Fruit fly (Drosophila melanogaster) whole organism, prepupa: ENCODE results near the gene 140up.

ENCODE experiments used
- Blimp-1 ChIP-seq: fragments of 200-800 bp; sonication (Bioruptor generic); optimal IDR thresholded peaks from 3 replicates; lab custom pipeline; 2017; ENCODE audit warnings: missing biosample characterization, missing genetic modification characterization, mild to moderate bottlenecking, moderate library complexity, missing genetic modification reagents
- CG11762 ChIP-seq: fragments of 200-800 bp; sonication (Bioruptor generic); optimal IDR thresholded peaks from 3 replicates; lab custom pipeline; 2016; ENCODE audit warnings: missing biosample characterization, missing genetic modification characterization; ENCODE audit not compliant: insufficient read depth
- CG15336 ChIP-seq: fragments of 200-800 bp; sonication (Bioruptor generic); IDR thresholded peaks from 2 replicates; pipeline ENCODE4 v1.3.6; 2022; ENCODE audit warnings: missing biosample characterization, missing genetic modification characterization
- CG1621 ChIP-seq: fragments of 200-800 bp; sonication (Bioruptor generic); optimal IDR thresholded peaks from 3 replicates; lab custom pipeline; 2018; ENCODE audit warnings: missing biosample characterization, mild to moderate bottlenecking, missing genetic modification characterization
- CG3032 ChIP-seq: fragments of 200-800 bp; optimal IDR thresholded peaks from 2 replicates; lab custom pipeline; 2019; ENCODE audit warnings: missing biosample characterization, mild to moderate bottlenecking, missing genetic modification characterization, moderate library complexity
- CG32006 ChIP-seq: fragments of 200-800 bp; sonication (Bioruptor generic); optimal IDR thresholded peaks from 3 replicates; lab custom pipeline; 2017; ENCODE audit warnings: missing biosample characterization, mild to moderate bottlenecking, missing genetic modification characterization
- CG34406 ChIP-seq: fragments of 200-800 bp; sonication (Bioruptor generic); optimal IDR thresholded peaks from 3 replicates; lab custom pipeline; 2016; ENCODE audit warnings: missing biosample characterization, missing genetic modification characterization
- CG4318 ChIP-seq: fragments of 200-800 bp; sonication (Bioruptor generic); optimal IDR thresholded peaks from 3 replicates; lab custom pipeline; 2017; ENCODE audit warnings: missing biosample characterization, mild to moderate bottlenecking, missing genetic modification characterization
- CG6163 ChIP-seq: fragments of 200-800 bp; sonication (Bioruptor generic); IDR thresholded peaks from 3 replicates; pipeline ENCODE4 v1.3.6; 2022; ENCODE audit warnings: missing biosample characterization, missing genetic modification characterization
- CG6276 ChIP-seq: fragments of 200-800 bp; sonication (Bioruptor generic); optimal IDR thresholded peaks from 2 replicates; lab custom pipeline; 2017; ENCODE audit warnings: missing biosample characterization, mild to moderate bottlenecking, missing genetic modification characterization
- CG6792 ChIP-seq: fragments of 200-800 bp; sonication (Bioruptor generic); optimal IDR thresholded peaks from 3 replicates; lab custom pipeline; 2016; ENCODE audit warnings: missing biosample characterization, missing genetic modification characterization
- CG6808 ChIP-seq: fragments of 200-800 bp; sonication (Bioruptor generic); optimal IDR thresholded peaks from 3 replicates; lab custom pipeline; 2017; ENCODE audit warnings: missing biosample characterization, missing genetic modification characterization, mild to moderate bottlenecking, moderate library complexity, missing genetic modification reagents
- CG8632 ChIP-seq: fragments of 200-800 bp; sonication (Bioruptor generic); optimal IDR thresholded peaks from 3 replicates; lab custom pipeline; 2016; ENCODE audit warnings: missing biosample characterization, missing genetic modification characterization
- CG9139 ChIP-seq: fragments of 200-800 bp; sonication (Bioruptor generic); optimal IDR thresholded peaks from 3 replicates; lab custom pipeline; 2017; ENCODE audit warnings: missing biosample characterization, mild to moderate bottlenecking, missing genetic modification characterization
- Eip78C ChIP-seq: fragments of 200-800 bp; sonication (Bioruptor generic); peaks from one replicate; lab custom pipeline; 2016; ENCODE audit warnings: missing biosample characterization, missing genetic modification characterization
- Eip93F ChIP-seq: fragments of 200-800 bp; sonication (Bioruptor generic); optimal IDR thresholded peaks from 2 replicates; lab custom pipeline; 2016; ENCODE audit warnings: missing biosample characterization, mild to moderate bottlenecking, missing genetic modification characterization
- Ets96B ChIP-seq: fragments of 200-800 bp; optimal IDR thresholded peaks from 2 replicates; lab custom pipeline; 2019; ENCODE audit warnings: missing biosample characterization, mild to moderate bottlenecking, missing genetic modification characterization, moderate library complexity
- Hr39 ChIP-seq: fragments of 200-800 bp; sonication (Bioruptor generic); optimal IDR thresholded peaks from 2 replicates; lab custom pipeline; 2016; ENCODE audit warnings: missing biosample characterization, missing genetic modification characterization
- Met ChIP-seq: fragments of 200-800 bp; sonication (Bioruptor generic); optimal IDR thresholded peaks from 3 replicates; lab custom pipeline; 2016; ENCODE audit warnings: missing biosample characterization, missing genetic modification characterization
- OdsH ChIP-seq: fragments of 200-800 bp; sonication (Bioruptor generic); optimal IDR thresholded peaks from 3 replicates; lab custom pipeline; 2016; ENCODE audit warnings: missing biosample characterization, missing genetic modification characterization
- Smox ChIP-seq: fragments of 200-800 bp; sonication (Bioruptor generic); optimal IDR thresholded peaks from 3 replicates; lab custom pipeline; 2016; ENCODE audit warnings: missing biosample characterization, missing genetic modification characterization
- Sox102F ChIP-seq: fragments of 200-800 bp; sonication (Bioruptor generic); optimal IDR thresholded peaks from 2 replicates; lab custom pipeline; 2016; ENCODE audit warnings: missing biosample characterization, mild to moderate bottlenecking, missing genetic modification characterization
- Sox15 ChIP-seq: fragments of 200-800 bp; sonication (Bioruptor generic); optimal IDR thresholded peaks from 3 replicates; lab custom pipeline; 2016; ENCODE audit warnings: missing biosample characterization, missing genetic modification characterization
- achi ChIP-seq: fragments of 200-800 bp; sonication (Bioruptor generic); optimal IDR thresholded peaks from 3 replicates; lab custom pipeline; 2016; ENCODE audit warnings: missing biosample characterization, missing genetic modification characterization
- acj6 ChIP-seq: fragments of 200-800 bp; sonication (Bioruptor generic); optimal IDR thresholded peaks from 3 replicates; lab custom pipeline; 2016; ENCODE audit warnings: missing biosample characterization, missing genetic modification characterization
- cyc ChIP-seq: fragments of 200-800 bp; sonication (Bioruptor generic); optimal IDR thresholded peaks from 3 replicates; lab custom pipeline; 2016; ENCODE audit warnings: missing biosample characterization, missing genetic modification characterization
- dac ChIP-seq: fragments of 200-800 bp; sonication (Bioruptor generic); optimal IDR thresholded peaks from 2 replicates; lab custom pipeline; 2017; ENCODE audit warnings: missing biosample characterization, mild to moderate bottlenecking, missing genetic modification characterization
- dsx ChIP-seq: fragments of 200-800 bp; optimal IDR thresholded peaks from 3 replicates; lab custom pipeline; 2019; ENCODE audit warnings: missing biosample characterization, mild to moderate bottlenecking, missing genetic modification characterization, moderate library complexity; ENCODE audit not compliant: poor library complexity, severe bottlenecking
- eg ChIP-seq: fragments of 200-800 bp; sonication (Bioruptor generic); IDR thresholded peaks from 3 replicates; pipeline ENCODE4 v1.3.6; 2022; ENCODE audit warnings: missing biosample characterization, missing genetic modification characterization
- fd59A ChIP-seq: fragments of 200-800 bp; sonication (Bioruptor generic); optimal IDR thresholded peaks from 2 replicates; lab custom pipeline; 2017; ENCODE audit warnings: missing biosample characterization, mild to moderate bottlenecking, missing genetic modification characterization, missing genetic modification reagents
- fd85E ChIP-seq: fragments of 200-800 bp; sonication (Bioruptor generic); optimal IDR thresholded peaks from 3 replicates; lab custom pipeline; 2016; ENCODE audit warnings: missing biosample characterization, missing genetic modification characterization
- fkh ChIP-seq: fragments of 200-800 bp; sonication (Bioruptor generic); optimal IDR thresholded peaks from 3 replicates; lab custom pipeline; 2017; ENCODE audit warnings: missing biosample characterization, mild to moderate bottlenecking, missing genetic modification characterization, moderate library complexity
- lz ChIP-seq: fragments of 200-800 bp; sonication (Bioruptor generic); optimal IDR thresholded peaks from 3 replicates; lab custom pipeline; 2016; ENCODE audit warnings: missing biosample characterization, missing genetic modification characterization
- net ChIP-seq: fragments of 200-800 bp; sonication (Bioruptor generic); optimal IDR thresholded peaks from 3 replicates; lab custom pipeline; 2016; ENCODE audit warnings: missing biosample characterization, missing genetic modification characterization
- pdm3 ChIP-seq: fragments of 200-800 bp; sonication (Bioruptor generic); optimal IDR thresholded peaks from 3 replicates; lab custom pipeline; 2016; ENCODE audit warnings: missing biosample characterization, missing genetic modification characterization
- spab ChIP-seq: fragments of 200-800 bp; sonication (Bioruptor generic); optimal IDR thresholded peaks from 2 replicates; lab custom pipeline; 2017; ENCODE audit warnings: missing biosample characterization, mild to moderate bottlenecking, missing genetic modification characterization, missing genetic modification reagents
- ss ChIP-seq, 2 experiments: fragments of 200-800 bp; sonication (Bioruptor generic); optimal IDR thresholded peaks; 2 replicates in 1 of 2; 3 replicates in 1 of 2; lab custom pipeline; 2017 to 2018; ENCODE audit warnings: mild to moderate bottlenecking in 2 of 2, missing biosample characterization in 2 of 2, missing genetic modification characterization in 2 of 2, moderate library complexity in 1 of 2
- svp ChIP-seq: fragments of 200-800 bp; sonication (Bioruptor generic); peaks from one replicate; lab custom pipeline; 2016; ENCODE audit warnings: missing biosample characterization, missing genetic modification characterization
- topi ChIP-seq: fragments of 200-800 bp; sonication (Bioruptor generic); optimal IDR thresholded peaks from 3 replicates; lab custom pipeline; 2016; ENCODE audit warnings: missing biosample characterization, missing genetic modification characterization
- vri ChIP-seq: fragments of 200-800 bp; sonication (Bioruptor generic); optimal IDR thresholded peaks from 3 replicates; lab custom pipeline; 2016; ENCODE audit warnings: missing biosample characterization, mild to moderate bottlenecking, missing genetic modification characterization

The 140up gene

DNA sequence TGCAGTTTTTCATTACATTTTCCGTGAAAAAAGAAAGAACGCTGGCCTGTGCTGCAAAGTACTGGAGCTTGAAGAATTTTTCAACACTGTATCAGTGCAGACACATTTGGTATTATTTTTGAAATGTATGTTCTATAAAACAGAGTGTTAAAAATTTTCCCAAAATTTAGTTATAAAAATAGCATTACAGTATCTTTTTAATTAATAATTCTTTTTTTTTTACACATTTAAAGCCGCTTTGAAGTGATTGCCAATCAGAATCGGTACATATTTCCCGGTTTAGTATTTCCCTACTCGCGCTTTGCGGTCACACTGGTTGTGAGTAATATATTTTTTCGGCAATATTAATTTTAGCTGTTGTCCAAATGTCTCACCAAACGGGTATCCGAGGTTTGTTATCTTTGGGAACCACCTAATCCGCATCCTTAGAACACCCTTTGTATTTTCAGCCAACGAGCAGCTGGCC lies 3.0 kb downstream of the 140up start, which contains the start of the genes Abi and twf (continued):
- TF ChIP-seq fd85E (GFP tag; lab: Kevin White, UChicago): no peak
- no peak for TF ChIP-seq dsx (GFP tag; lab: Kevin White, UChicago)
- TF ChIP-seq CG1621 (tag; lab: Kevin White, UChicago): peak; percentile 37
- TF ChIP-seq CG8632 (GFP tag; lab: Kevin White, UChicago): peak; percentile 45
- TF ChIP-seq lz: peak; percentile 70
- peak; percentile 70 for TF ChIP-seq pdm3 (GFP tag; lab: Kevin White, UChicago)
- TF ChIP-seq dac (GFP tag; lab: Kevin White, UChicago): no peak
- TF ChIP-seq topi (GFP tag; lab: Kevin White, UChicago): peak; percentile 62
- no peak for TF ChIP-seq CG6808 (GFP tag; lab: Kevin White, UChicago)
- no peak for TF ChIP-seq CG6276 (GFP tag; lab: Kevin White, UChicago)
- TF ChIP-seq CG15336 (GFP tag; lab: Robert Waterston, UW): 0 out of 2 replicates have a peak, but pooled peaks have one; percentile 30
- TF ChIP-seq CG6163: peak; percentile 52; the same call in 1 of the 3 replicates
- peak; percentile 73 for TF ChIP-seq svp (GFP tag; lab: Kevin White, UChicago)
- peak; percentile 38 for TF ChIP-seq vri (GFP tag; lab: Kevin White, UChicago)
- TF ChIP-seq CG32006 (GFP tag; lab: Kevin White, UChicago): no peak
- TF ChIP-seq fd59A: peak; percentile 14
- TF ChIP-seq Hr39: peak; percentile 55

DNA sequence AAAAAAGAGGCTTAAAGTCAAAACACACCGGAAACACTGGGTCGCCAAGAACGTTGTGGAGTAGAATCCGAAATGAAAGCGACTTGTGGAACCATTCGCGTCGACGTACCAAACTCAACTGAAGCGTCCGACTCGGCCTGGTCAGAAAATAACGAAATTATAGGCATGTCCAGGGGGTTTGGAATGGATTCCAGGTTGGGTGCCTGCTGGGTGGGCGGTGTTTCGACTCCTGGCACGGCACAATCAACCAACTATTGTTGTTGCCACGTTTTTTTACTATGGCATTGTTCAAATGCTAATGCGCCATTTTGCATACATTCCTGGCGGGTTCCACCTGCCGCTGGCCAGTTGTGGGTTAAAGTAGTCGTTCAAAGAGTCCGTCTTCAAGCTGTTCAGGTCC lies 7.0 kb downstream of the 140up start, which contains the start of gene Kif19A:
TSS of gene Kif19A (minus strand) at position 101 of the 400 bp plus-strand sequence.
- TF ChIP-seq dac (GFP tag; lab: Kevin White, UChicago) (no peak), spab (GFP tag; lab: Kevin White, UChicago) (no peak), CG6808 (GFP tag; lab: Kevin White, UChicago) (no peak), CG6163 (no peak), OdsH (no peak), CG3032 (tag; lab: Kevin White, UChicago) (no peak), CG8632 (GFP tag; lab: Kevin White, UChicago) (no peak), Met (GFP tag; lab: Kevin White, UChicago) (no peak), Eip78C (GFP tag; lab: Kevin White, UChicago) (no peak)

DNA sequence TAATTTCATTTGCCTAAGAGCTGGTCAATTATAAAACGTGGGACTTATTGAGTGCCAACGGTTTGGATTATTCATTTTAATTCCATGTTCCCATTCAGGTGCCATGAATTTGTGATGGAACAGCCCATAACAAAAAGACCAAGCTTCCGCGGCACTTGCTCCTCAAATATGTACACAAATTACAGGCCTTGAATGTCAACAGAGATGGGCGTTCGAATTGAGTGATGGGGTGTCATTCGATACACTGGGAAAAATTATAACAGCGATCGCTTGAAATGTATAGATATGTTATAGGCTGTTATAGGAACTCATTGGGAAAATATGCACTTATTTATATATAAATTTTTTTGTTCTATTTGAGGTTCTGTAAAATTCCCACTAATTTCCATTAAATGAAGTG lies 9.3 kb downstream of the 140up start:
- no peak for TF ChIP-seq CG32006 (GFP tag; lab: Kevin White, UChicago)
- TF ChIP-seq CG6276 (GFP tag; lab: Kevin White, UChicago): no peak
- no peak for TF ChIP-seq CG9139 (GFP tag; lab: Kevin White, UChicago)
- TF ChIP-seq CG3032 (tag; lab: Kevin White, UChicago): no peak
- no peak for TF ChIP-seq CG4318 (GFP tag; lab: Kevin White, UChicago)
- TF ChIP-seq acj6: no peak
- no peak for TF ChIP-seq ss (GFP tag; optimal IDR thresholded peaks at IDR 0.05; lab: Kevin White, UChicago)
- TF ChIP-seq Blimp-1 (GFP tag; lab: Kevin White, UChicago): no peak
- TF ChIP-seq Ets96B (tag; lab: Kevin White, UChicago): no peak
- TF ChIP-seq achi: no peak
- no peak for TF ChIP-seq CG34406 (GFP tag; lab: Kevin White, UChicago)
- no peak for TF ChIP-seq Eip93F
- TF ChIP-seq CG6792 (GFP tag; lab: Kevin White, UChicago): no peak

DNA sequence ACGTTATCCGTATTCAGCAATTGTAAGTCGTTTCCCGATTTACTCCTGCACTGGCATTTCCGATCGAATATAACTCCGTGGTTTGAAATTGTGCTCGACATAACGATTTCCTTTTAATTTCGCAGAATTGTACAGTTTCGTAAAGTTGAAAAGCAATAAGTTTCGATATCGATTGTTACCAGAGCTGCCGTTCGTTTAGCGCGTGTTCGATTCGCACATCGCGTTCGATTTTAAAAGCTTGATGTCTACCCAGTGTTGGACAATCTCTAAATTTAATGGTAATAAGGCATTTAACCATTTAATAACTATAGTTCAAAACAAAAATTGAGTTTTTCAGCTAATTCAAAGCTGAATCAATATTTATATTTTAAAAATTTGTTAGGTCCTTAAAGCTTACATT lies 13.3 kb downstream of the 140up start, which contains the start of gene CG14357:
TSS of gene CG14357 (minus strand) at position 101 of the 400 bp plus-strand sequence.
- no peak for TF ChIP-seq Sox102F (GFP tag; lab: Kevin White, UChicago)

DNA sequence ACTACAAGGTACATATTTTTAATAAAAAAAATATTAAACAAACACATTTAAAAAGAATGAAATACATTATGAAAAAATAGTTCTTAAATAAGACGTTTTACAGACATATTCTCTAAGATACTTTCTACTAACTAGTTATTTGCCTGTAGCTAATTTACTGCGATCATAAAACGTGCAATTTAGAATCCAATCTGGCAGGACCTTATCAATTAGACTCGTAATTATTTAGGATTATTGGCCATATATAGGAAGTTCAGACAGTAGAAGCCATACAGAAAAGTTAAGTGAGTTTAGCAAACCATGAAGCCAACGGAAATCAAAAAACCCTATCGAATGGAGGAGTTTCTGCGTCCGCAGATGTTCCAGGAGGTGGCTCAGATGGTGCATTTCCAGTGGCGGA lies 16.2 kb downstream of the 140up start, which contains the start of gene Or88a:
TSS of gene Or88a (plus strand) at position 301 of the 400 bp plus-strand sequence.
- TF ChIP-seq net (GFP tag; lab: Kevin White, UChicago) (no peak), Sox15 (GFP tag; lab: Kevin White, UChicago) (no peak), Smox (GFP tag; lab: Kevin White, UChicago) (no peak), fd85E (GFP tag; lab: Kevin White, UChicago) (no peak), dsx (GFP tag; lab: Kevin White, UChicago) (no peak), CG6276 (GFP tag; lab: Kevin White, UChicago) (no peak), CG32006 (GFP tag; lab: Kevin White, UChicago) (no peak), eg (GFP tag; lab: Robert Waterston, UW) (no peak), CG11762 (no peak), Met (GFP tag; lab: Kevin White, UChicago) (no peak), CG15336 (GFP tag; lab: Robert Waterston, UW) (no peak), cyc (GFP tag; lab: Kevin White, UChicago) (no peak), fkh (GFP tag; lab: Kevin White, UChicago) (no peak), CG1621 (tag; lab: Kevin White, UChicago) (no peak)
